Worm (Caenorhabditis elegans) whole organism, early embryonic: ENCODE results near the gene C10B5.1.

Experiments used
- aly-1 ChIP-seq: sonication (generic microtip); optimal IDR thresholded peaks from 2 replicates; lab custom pipeline; 2016; ENCODE audit warnings: missing genetic modification characterization, missing compliant biosample characterization
- ama-1 ChIP-seq: fragments of 150-350 bp; optimal IDR thresholded peaks from 2 replicates; lab custom pipeline; 2014
- ceh-36 ChIP-seq: sonication (generic microtip); optimal IDR thresholded peaks from 2 replicates; lab custom pipeline; 2016; ENCODE audit warnings: missing genetic modification characterization, inconsistent platforms, missing compliant biosample characterization
- flt-1 ChIP-seq: fragments of 200-800 bp; sonication (Bioruptor generic); IDR thresholded peaks from 2 replicates; pipeline ENCODE4 v1.3.6; 2022; ENCODE audit warnings: missing genetic modification characterization, missing compliant biosample characterization
- hmg-4 ChIP-seq: fragments of 200-800 bp; sonication (Bioruptor generic); optimal IDR thresholded peaks from 2 replicates; lab custom pipeline; 2018; ENCODE audit warnings: mild to moderate bottlenecking, missing genetic modification characterization, missing compliant biosample characterization
- scrt-1 ChIP-seq: fragments of 200-800 bp; sonication (Bioruptor generic); IDR thresholded peaks from 2 replicates; pipeline ENCODE4 v1.3.6; 2022; ENCODE audit warnings: missing genetic modification characterization, missing compliant biosample characterization
- tbx-11 ChIP-seq: fragments of 200-800 bp; sonication (Bioruptor generic); IDR thresholded peaks from 2 replicates; pipeline ENCODE4 v1.3.6; 2022; ENCODE audit warnings: missing genetic modification characterization, missing compliant biosample characterization
- tbx-37 ChIP-seq: fragments of 200-800 bp; sonication (Bioruptor generic); conservative IDR thresholded peaks from 2 replicates; pipeline ENCODE4 v1.3.6; 2022; ENCODE audit warnings: missing genetic modification reagents, missing genetic modification characterization, missing compliant biosample characterization

- no peak for TF ChIP-seq ceh-36 (tag; lab: Kevin White, UChicago)
- TF ChIP-seq hmg-4 (GFP tag; lab: Kevin White, UChicago) = no peak
- TF ChIP-seq scrt-1 (GFP tag; lab: Robert Waterston, UW) = no peak
- no peak for TF ChIP-seq tbx-11
- TF ChIP-seq flt-1 (GFP tag; lab: Robert Waterston, UW) = no peak
- TF ChIP-seq ama-1 (lab: Kevin White, UChicago) = no peak
- no peak for TF ChIP-seq tbx-37 (GFP tag; lab: Robert Waterston, UW)
- TF ChIP-seq aly-1 = no peak
These were observed 22.2 kb downstream of the C10B5.1 start, which contains the start of gene F41E6.5 for ce11 chrV:8603272-8603671.
